Fruit fly (Drosophila melanogaster) whole organism, prepupa: ENCODE results near the gene amx.

Source experiments
- Blimp-1 ChIP-seq: fragments of 200-800 bp; sonication (Bioruptor generic); optimal IDR thresholded peaks from 3 replicates; lab custom pipeline; 2017; ENCODE audit warnings: missing biosample characterization, missing genetic modification characterization, mild to moderate bottlenecking, moderate library complexity, missing genetic modification reagents
- CG10669 ChIP-seq: fragments of 200-800 bp; sonication (Bioruptor generic); optimal IDR thresholded peaks from 3 replicates; lab custom pipeline; 2018; ENCODE audit warnings: missing biosample characterization, mild to moderate bottlenecking, missing genetic modification characterization, moderate library complexity
- CG11294 ChIP-seq: fragments of 200-800 bp; sonication (Bioruptor generic); IDR thresholded peaks from 2 replicates; pipeline ENCODE4 v1.3.6; 2022; ENCODE audit warnings: missing biosample characterization, missing genetic modification characterization
- CG11902 ChIP-seq: fragments of 200-800 bp; sonication (Bioruptor generic); optimal IDR thresholded peaks from 3 replicates; lab custom pipeline; 2016; ENCODE audit warnings: missing biosample characterization, missing genetic modification characterization
- CG15336 ChIP-seq: fragments of 200-800 bp; sonication (Bioruptor generic); IDR thresholded peaks from 2 replicates; pipeline ENCODE4 v1.3.6; 2022; ENCODE audit warnings: missing biosample characterization, missing genetic modification characterization
- CG1621 ChIP-seq: fragments of 200-800 bp; sonication (Bioruptor generic); optimal IDR thresholded peaks from 3 replicates; lab custom pipeline; 2018; ENCODE audit warnings: missing biosample characterization, mild to moderate bottlenecking, missing genetic modification characterization
- CG3919 ChIP-seq: fragments of 200-800 bp; sonication (Bioruptor generic); optimal IDR thresholded peaks from 3 replicates; lab custom pipeline; 2016; ENCODE audit warnings: missing biosample characterization, missing genetic modification characterization
- CG4318 ChIP-seq: fragments of 200-800 bp; sonication (Bioruptor generic); optimal IDR thresholded peaks from 3 replicates; lab custom pipeline; 2017; ENCODE audit warnings: missing biosample characterization, mild to moderate bottlenecking, missing genetic modification characterization
- CG6163 ChIP-seq: fragments of 200-800 bp; sonication (Bioruptor generic); IDR thresholded peaks from 3 replicates; pipeline ENCODE4 v1.3.6; 2022; ENCODE audit warnings: missing biosample characterization, missing genetic modification characterization
- CG6276 ChIP-seq: fragments of 200-800 bp; sonication (Bioruptor generic); optimal IDR thresholded peaks from 2 replicates; lab custom pipeline; 2017; ENCODE audit warnings: missing biosample characterization, mild to moderate bottlenecking, missing genetic modification characterization
- CG6808 ChIP-seq: fragments of 200-800 bp; sonication (Bioruptor generic); optimal IDR thresholded peaks from 3 replicates; lab custom pipeline; 2017; ENCODE audit warnings: missing biosample characterization, missing genetic modification characterization, mild to moderate bottlenecking, moderate library complexity, missing genetic modification reagents
- CG6854 ChIP-seq: fragments of 200-800 bp; sonication (Bioruptor generic); optimal IDR thresholded peaks from 2 replicates; lab custom pipeline; 2017; ENCODE audit warnings: missing biosample characterization, mild to moderate bottlenecking, missing genetic modification characterization
- CG7368 ChIP-seq: fragments of 200-800 bp; sonication (Bioruptor generic); optimal IDR thresholded peaks from 3 replicates; lab custom pipeline; 2016; ENCODE audit warnings: missing biosample characterization, missing genetic modification characterization
- CG8119 ChIP-seq: fragments of 200-800 bp; sonication (Bioruptor generic); IDR thresholded peaks from 3 replicates; pipeline ENCODE4 v1.3.6; 2022; ENCODE audit warnings: missing biosample characterization, missing genetic modification characterization
- CG9139 ChIP-seq: fragments of 200-800 bp; sonication (Bioruptor generic); optimal IDR thresholded peaks from 3 replicates; lab custom pipeline; 2017; ENCODE audit warnings: missing biosample characterization, mild to moderate bottlenecking, missing genetic modification characterization
- Eip75B ChIP-seq: fragments of 200-800 bp; sonication (Bioruptor generic); optimal IDR thresholded peaks from 3 replicates; lab custom pipeline; 2016; ENCODE audit warnings: missing biosample characterization, missing genetic modification characterization
- Eip78C ChIP-seq: fragments of 200-800 bp; sonication (Bioruptor generic); peaks from one replicate; lab custom pipeline; 2016; ENCODE audit warnings: missing biosample characterization, missing genetic modification characterization
- Eip93F ChIP-seq: fragments of 200-800 bp; sonication (Bioruptor generic); optimal IDR thresholded peaks from 2 replicates; lab custom pipeline; 2016; ENCODE audit warnings: missing biosample characterization, mild to moderate bottlenecking, missing genetic modification characterization
- Ets21C ChIP-seq: fragments of 200-800 bp; sonication (Bioruptor generic); optimal IDR thresholded peaks from 3 replicates; lab custom pipeline; 2016; ENCODE audit warnings: missing biosample characterization, missing genetic modification characterization
- Hr4 ChIP-seq: fragments of 200-800 bp; sonication (Bioruptor generic); optimal IDR thresholded peaks from 3 replicates; lab custom pipeline; 2016; ENCODE audit warnings: missing biosample characterization, missing genetic modification characterization
- Lpt ChIP-seq: fragments of 200-800 bp; sonication (Bioruptor generic); optimal IDR thresholded peaks from 3 replicates; lab custom pipeline; 2016; ENCODE audit warnings: missing biosample characterization, missing genetic modification characterization
- Met ChIP-seq: fragments of 200-800 bp; sonication (Bioruptor generic); optimal IDR thresholded peaks from 3 replicates; lab custom pipeline; 2016; ENCODE audit warnings: missing biosample characterization, missing genetic modification characterization
- Smox ChIP-seq: fragments of 200-800 bp; sonication (Bioruptor generic); optimal IDR thresholded peaks from 3 replicates; lab custom pipeline; 2016; ENCODE audit warnings: missing biosample characterization, missing genetic modification characterization
- Sox14 ChIP-seq: fragments of 200-800 bp; sonication (Bioruptor generic); optimal IDR thresholded peaks from 3 replicates; lab custom pipeline; 2016; ENCODE audit warnings: missing biosample characterization, missing genetic modification characterization
- achi ChIP-seq: fragments of 200-800 bp; sonication (Bioruptor generic); optimal IDR thresholded peaks from 3 replicates; lab custom pipeline; 2016; ENCODE audit warnings: missing biosample characterization, missing genetic modification characterization
- eg ChIP-seq: fragments of 200-800 bp; sonication (Bioruptor generic); IDR thresholded peaks from 3 replicates; pipeline ENCODE4 v1.3.6; 2022; ENCODE audit warnings: missing biosample characterization, missing genetic modification characterization
- esn ChIP-seq: fragments of 200-800 bp; sonication (Bioruptor generic); optimal IDR thresholded peaks from 2 replicates; lab custom pipeline; 2016; ENCODE audit warnings: missing biosample characterization, mild to moderate bottlenecking, missing genetic modification characterization, moderate library complexity
- fd59A ChIP-seq: fragments of 200-800 bp; sonication (Bioruptor generic); optimal IDR thresholded peaks from 2 replicates; lab custom pipeline; 2017; ENCODE audit warnings: missing biosample characterization, mild to moderate bottlenecking, missing genetic modification characterization, missing genetic modification reagents
- fd85E ChIP-seq: fragments of 200-800 bp; sonication (Bioruptor generic); optimal IDR thresholded peaks from 3 replicates; lab custom pipeline; 2016; ENCODE audit warnings: missing biosample characterization, missing genetic modification characterization
- fkh ChIP-seq: fragments of 200-800 bp; sonication (Bioruptor generic); optimal IDR thresholded peaks from 3 replicates; lab custom pipeline; 2017; ENCODE audit warnings: missing biosample characterization, mild to moderate bottlenecking, missing genetic modification characterization, moderate library complexity
- pdm3 ChIP-seq: fragments of 200-800 bp; sonication (Bioruptor generic); optimal IDR thresholded peaks from 3 replicates; lab custom pipeline; 2016; ENCODE audit warnings: missing biosample characterization, missing genetic modification characterization
- ss ChIP-seq, 2 experiments: fragments of 200-800 bp; sonication (Bioruptor generic); optimal IDR thresholded peaks; 2 replicates in 1 of 2; 3 replicates in 1 of 2; lab custom pipeline; 2017 to 2018; ENCODE audit warnings: mild to moderate bottlenecking in 2 of 2, missing biosample characterization in 2 of 2, missing genetic modification characterization in 2 of 2, moderate library complexity in 1 of 2
- svp ChIP-seq: fragments of 200-800 bp; sonication (Bioruptor generic); peaks from one replicate; lab custom pipeline; 2016; ENCODE audit warnings: missing biosample characterization, missing genetic modification characterization
- vri ChIP-seq: fragments of 200-800 bp; sonication (Bioruptor generic); optimal IDR thresholded peaks from 3 replicates; lab custom pipeline; 2016; ENCODE audit warnings: missing biosample characterization, mild to moderate bottlenecking, missing genetic modification characterization

Gene amx

DNA sequence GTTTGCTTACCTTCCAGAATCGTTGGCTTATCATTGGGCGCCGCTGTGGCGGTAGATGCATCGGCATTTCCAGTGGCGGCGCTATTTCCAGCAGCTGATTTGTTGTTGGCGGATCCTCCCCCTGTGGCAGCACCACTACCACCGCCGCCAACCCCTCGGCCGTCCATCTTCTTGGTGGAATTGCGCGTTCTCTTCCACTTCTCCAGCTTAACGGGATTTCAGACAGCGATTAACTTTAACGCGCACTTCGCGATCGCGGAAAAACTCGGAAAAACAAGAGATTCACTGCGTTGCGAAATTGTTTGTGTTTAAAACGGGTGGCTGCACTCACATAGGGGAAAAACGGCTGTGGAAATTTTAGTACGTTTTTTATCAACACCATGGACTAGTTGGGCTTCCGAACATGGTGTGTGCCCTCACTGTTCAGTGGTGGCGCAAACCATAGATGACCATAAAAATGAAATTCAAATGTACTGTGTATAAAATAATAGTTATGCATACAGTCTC, 35.7 kb upstream of the amx start, which contains the start of gene c11.1:
TSS of gene c11.1 (minus strand) at position 335 of the 507 bp plus-strand sequence.
- peak; percentile 37 for TF ChIP-seq Sox14 (GFP tag; lab: Kevin White, UChicago)
- TF ChIP-seq CG6808, result peak; percentile 64
- no peak for TF ChIP-seq CG9139 (GFP tag; lab: Kevin White, UChicago)
- no peak for TF ChIP-seq CG6854 (GFP tag; lab: Kevin White, UChicago)
- TF ChIP-seq CG4318 (GFP tag; lab: Kevin White, UChicago), result no peak
- 0 out of 3 replicates have a peak, but pooled peaks have one; percentile 17 for TF ChIP-seq CG8119 (GFP tag; lab: Robert Waterston, UW)
- peak; percentile 29 for TF ChIP-seq Eip78C (GFP tag; lab: Kevin White, UChicago)
- peak; percentile 22 for TF ChIP-seq esn (GFP tag; lab: Kevin White, UChicago)
- TF ChIP-seq CG15336 (GFP tag; lab: Robert Waterston, UW), result 0 out of 2 replicates have a peak, but pooled peaks have one; percentile 33

DNA sequence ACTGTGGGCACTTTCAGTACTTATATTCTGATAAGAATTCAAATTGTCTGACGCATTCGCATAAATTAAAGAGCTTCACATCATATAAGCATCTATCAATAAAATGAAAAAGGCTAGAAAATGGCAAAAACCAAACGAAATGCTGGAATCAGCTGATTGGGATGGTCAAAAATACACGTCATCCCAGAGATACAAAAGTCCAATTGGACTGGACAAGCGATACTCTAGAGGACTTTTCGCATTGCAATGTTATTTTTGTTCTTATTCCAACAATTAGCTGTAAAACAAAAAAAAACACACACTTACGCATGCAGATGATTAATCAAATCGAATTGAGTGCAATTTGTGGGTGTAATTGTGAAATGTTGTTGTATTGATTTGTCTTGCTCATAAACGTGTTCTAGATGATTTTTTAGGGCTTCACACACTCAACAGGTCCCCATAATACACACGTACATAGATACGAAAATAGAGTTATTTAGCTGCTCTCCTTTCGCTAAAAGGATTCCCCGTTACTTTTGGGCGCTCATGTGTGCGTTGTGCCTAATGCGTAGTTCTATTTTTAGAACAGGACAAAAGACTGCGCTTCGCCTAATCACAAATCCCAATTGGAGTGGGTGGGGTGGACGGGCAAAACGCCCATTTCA, 35.0 kb upstream of the amx start:
- TF ChIP-seq Ets21C (GFP tag; lab: Kevin White, UChicago) (no peak), Hr4 (GFP tag; lab: Kevin White, UChicago) (no peak), ss (GFP tag; optimal IDR thresholded peaks at IDR 0.05; lab: Kevin White, UChicago) (no peak), CG6276 (GFP tag; lab: Kevin White, UChicago) (no peak), Lpt (GFP tag; lab: Kevin White, UChicago) (no peak), vri (GFP tag; lab: Kevin White, UChicago) (no peak), eg (GFP tag; lab: Robert Waterston, UW) (no peak), fkh (no peak), CG6808 (no peak), pdm3 (GFP tag; lab: Kevin White, UChicago) (no peak), Smox (GFP tag; lab: Kevin White, UChicago) (no peak), Met (GFP tag; lab: Kevin White, UChicago) (no peak), CG7368 (GFP tag; lab: Kevin White, UChicago) (no peak)

DNA sequence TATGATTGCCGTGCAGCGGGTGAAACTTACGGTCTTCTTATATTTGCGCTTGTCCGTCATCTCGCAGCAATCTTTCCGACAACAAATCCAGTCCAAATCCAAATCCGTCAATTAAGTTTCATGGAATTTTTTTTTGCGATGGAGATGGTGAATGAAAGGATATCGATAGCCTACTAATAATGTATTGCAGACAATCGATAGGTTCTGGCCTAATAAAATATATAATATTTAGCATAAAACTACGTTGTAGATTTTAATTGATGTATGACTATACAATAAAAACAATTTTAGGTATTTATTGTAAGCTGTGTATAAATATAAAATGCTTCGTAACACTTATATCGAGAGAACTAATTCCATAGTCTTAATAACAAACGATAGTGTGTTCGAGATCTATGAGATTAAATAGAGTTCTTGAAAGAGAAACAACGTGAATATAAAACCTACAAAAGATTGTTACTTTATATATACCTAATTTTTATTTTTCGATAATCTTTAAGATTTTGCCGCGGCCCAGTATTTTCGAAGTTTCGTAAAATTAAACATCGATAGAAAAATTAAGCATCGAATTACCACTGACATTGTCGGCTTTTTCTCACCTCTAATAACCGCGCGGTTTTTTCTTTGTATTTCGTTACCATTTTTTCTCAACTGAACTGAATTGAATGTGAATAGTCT, 25.8 kb upstream of the amx start, which contains the start of the genes Cfp1 and Aladin:
TSS of gene Cfp1 (minus strand) at position 131 of the 678 bp plus-strand sequence.
TSS of gene Aladin (plus strand) at position 584 of the 678 bp plus-strand sequence.
- TF ChIP-seq CG6854 (GFP tag; lab: Kevin White, UChicago), result no peak
- peak; percentile 24 for TF ChIP-seq esn (GFP tag; lab: Kevin White, UChicago)
- TF ChIP-seq, all 60 proteins: peak for 1

DNA sequence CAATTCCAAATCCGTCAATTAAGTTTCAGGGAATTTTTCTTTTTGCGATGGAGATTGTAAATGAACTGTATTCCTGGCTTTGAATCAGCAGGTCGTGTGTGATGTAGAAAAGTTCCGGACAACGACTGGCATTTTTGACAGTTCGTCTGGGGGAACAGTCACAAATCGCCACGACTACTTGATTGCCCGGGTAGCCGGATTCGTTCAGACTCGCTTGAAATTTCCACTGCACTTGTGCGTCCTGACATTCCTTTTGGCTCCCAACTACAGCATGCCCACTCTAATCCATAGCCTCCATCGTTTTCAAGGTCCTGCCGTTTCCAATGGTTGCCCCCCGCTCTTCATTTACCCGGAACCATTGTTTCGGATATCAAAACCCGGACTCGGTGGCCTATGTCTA, 22.7 kb upstream of the amx start, which contains the start of gene CG17440:
TSS of gene CG17440 (minus strand) at position 101 of the 400 bp plus-strand sequence.
- TF ChIP-seq CG3919 (GFP tag; lab: Kevin White, UChicago) (no peak), CG10669 (no peak), CG1621 (tag; lab: Kevin White, UChicago) (no peak), eg (GFP tag; lab: Robert Waterston, UW) (no peak), pdm3 (GFP tag; lab: Kevin White, UChicago) (no peak), CG11902 (GFP tag; lab: Kevin White, UChicago) (no peak), Eip75B (GFP tag; lab: Kevin White, UChicago) (no peak), Smox (GFP tag; lab: Kevin White, UChicago) (no peak), achi (GFP tag; lab: Kevin White, UChicago) (no peak), fd85E (no peak), CG6163 (GFP tag; lab: Robert Waterston, UW) (no peak), CG8119 (GFP tag; lab: Robert Waterston, UW) (no peak), Blimp-1 (GFP tag; lab: Kevin White, UChicago) (no peak), fd59A (GFP tag; lab: Kevin White, UChicago) (no peak), svp (GFP tag; lab: Kevin White, UChicago) (no peak), CG7368 (GFP tag; lab: Kevin White, UChicago) (no peak), Eip93F (GFP tag; lab: Kevin White, UChicago) (no peak), CG11294 (no peak)
